Fruit fly (Drosophila melanogaster) whole organism, wandering third instar larva: Measurements from ENCODE around the gene CG7156.

Source experiments
- Abd-B ChIP-seq: fragments of >200 bp; optimal IDR thresholded peaks from 2 replicates; lab custom pipeline; 2017; ENCODE audit warnings: missing biosample characterization, missing genetic modification characterization
- CG32264 ChIP-seq: fragments of 200-800 bp; sonication (Bioruptor generic); optimal IDR thresholded peaks from 2 replicates; lab custom pipeline; 2016; ENCODE audit warnings: missing biosample characterization, missing genetic modification characterization
- CG9705 ChIP-seq: fragments of 200-800 bp; sonication (Bioruptor generic); optimal IDR thresholded peaks from 2 replicates; lab custom pipeline; 2018; ENCODE audit warnings: missing biosample characterization, mild to moderate bottlenecking, missing genetic modification characterization
- CrebA ChIP-seq: fragments of 200-800 bp; sonication (Bioruptor generic); optimal IDR thresholded peaks from 2 replicates; lab custom pipeline; 2016; ENCODE audit warnings: missing biosample characterization, mild to moderate bottlenecking, missing genetic modification characterization, borderline replicate concordance
- Dfd ChIP-seq: fragments of >200 bp; optimal IDR thresholded peaks from 2 replicates; lab custom pipeline; 2017; ENCODE audit warnings: missing biosample characterization, missing genetic modification characterization
- GATAd ChIP-seq: sonication (Bioruptor generic); optimal IDR thresholded peaks from 2 replicates; lab custom pipeline; 2016; ENCODE audit warnings: missing biosample characterization, missing genetic modification characterization
- HLH106 ChIP-seq: fragments of 200-800 bp; optimal IDR thresholded peaks from 3 replicates; lab custom pipeline; 2019; ENCODE audit warnings: missing biosample characterization, mild to moderate bottlenecking, missing genetic modification characterization, moderate library complexity
- Hnf4 ChIP-seq: fragments of 200-800 bp; sonication (Bioruptor generic); optimal IDR thresholded peaks from 2 replicates; lab custom pipeline; 2016; ENCODE audit warnings: missing biosample characterization, mild to moderate bottlenecking, missing genetic modification characterization
- Hr83 ChIP-seq: fragments of 200-300 bp; sonication (Bioruptor generic); optimal IDR thresholded peaks from 2 replicates; lab custom pipeline; 2016; ENCODE audit warnings: missing biosample characterization, mild to moderate bottlenecking, missing genetic modification characterization, moderate library complexity; ENCODE audit not compliant: poor library complexity, severe bottlenecking
- Jra ChIP-seq: sonication (Bioruptor generic); optimal IDR thresholded peaks from 2 replicates; lab custom pipeline; 2016; ENCODE audit warnings: missing biosample characterization, missing genetic modification characterization
- Mio ChIP-seq: sonication (Bioruptor generic); optimal IDR thresholded peaks from 2 replicates; lab custom pipeline; 2016; ENCODE audit warnings: missing biosample characterization, missing genetic modification characterization
- Rel ChIP-seq, 2 experiments: fragments of 200-800 bp; sonication (Bioruptor generic) in 1 of 2; optimal IDR thresholded peaks; 2 replicates in 1 of 2; 3 replicates in 1 of 2; lab custom pipeline; 2016 to 2019; ENCODE audit warnings: mild to moderate bottlenecking in 2 of 2, missing biosample characterization in 2 of 2, missing genetic modification characterization in 2 of 2, moderate library complexity in 1 of 2
- Sp1 ChIP-seq: fragments of 200-800 bp; sonication (Bioruptor generic); optimal IDR thresholded peaks from 3 replicates; lab custom pipeline; 2019; ENCODE audit warnings: missing biosample characterization, mild to moderate bottlenecking, missing genetic modification characterization, moderate library complexity
- Vsx2 ChIP-seq: fragments of 200-300, 225-300 bp; sonication (Bioruptor generic); optimal IDR thresholded peaks from 2 replicates; lab custom pipeline; 2018; ENCODE audit warnings: missing biosample characterization, missing genetic modification characterization; ENCODE audit not compliant: partially characterized antibody
- br ChIP-seq: fragments of 200-800 bp; sonication (Bioruptor generic); optimal IDR thresholded peaks from 2 replicates; lab custom pipeline; 2016; ENCODE audit warnings: missing biosample characterization, missing genetic modification characterization
- brk ChIP-seq: fragments of 200-800 bp; sonication (Bioruptor generic); optimal IDR thresholded peaks from 2 replicates; lab custom pipeline; 2016; ENCODE audit warnings: missing biosample characterization, mild to moderate bottlenecking, missing genetic modification characterization
- dl ChIP-seq, 2 experiments: fragments of 175-275, 200-275 bp in 1 of 2; fragments of 200-275 bp in 1 of 2; sonication (Bioruptor generic); optimal IDR thresholded peaks; lab custom pipeline; 2018; ENCODE audit warnings: mild to moderate bottlenecking in 2 of 2, missing biosample characterization in 2 of 2, missing genetic modification characterization in 2 of 2, moderate library complexity in 2 of 2; ENCODE audit not compliant: partially characterized antibody in 2 of 2, insufficient read depth in 1 of 2
- dmrt93B ChIP-seq: fragments of 200-800 bp; sonication (Bioruptor generic); optimal IDR thresholded peaks from 2 replicates; lab custom pipeline; 2018; ENCODE audit warnings: missing biosample characterization, mild to moderate bottlenecking, missing genetic modification characterization
- dsf ChIP-seq: sonication (Bioruptor generic); optimal IDR thresholded peaks from 2 replicates; lab custom pipeline; 2016; ENCODE audit warnings: missing biosample characterization, missing genetic modification characterization, borderline replicate concordance
- ey ChIP-seq: fragments of 200-800 bp; sonication (Bioruptor generic); optimal IDR thresholded peaks from 2 replicates; lab custom pipeline; 2016; ENCODE audit warnings: missing biosample characterization, missing genetic modification characterization
- foxo ChIP-seq, 2 experiments: fragments of 200-800 bp; sonication (Bioruptor generic); optimal IDR thresholded peaks; 2 replicates in 1 of 2; 3 replicates in 1 of 2; lab custom pipeline; 2016 to 2017; ENCODE audit warnings: missing biosample characterization in 2 of 2, missing genetic modification characterization in 2 of 2
- fru ChIP-seq: fragments of 200-800 bp; sonication (Bioruptor generic); optimal IDR thresholded peaks from 3 replicates; lab custom pipeline; 2016; ENCODE audit warnings: missing biosample characterization, mild to moderate bottlenecking, missing genetic modification characterization
- h ChIP-seq: fragments of 200-800 bp; sonication (Bioruptor generic); optimal IDR thresholded peaks from 3 replicates; lab custom pipeline; 2016; ENCODE audit warnings: missing biosample characterization, mild to moderate bottlenecking, missing genetic modification characterization
- jim ChIP-seq: fragments of 175-275, 200-325 bp; sonication (Bioruptor generic); optimal IDR thresholded peaks from 2 replicates; lab custom pipeline; 2016; ENCODE audit warnings: missing biosample characterization, mild to moderate bottlenecking, missing genetic modification characterization
- pan ChIP-seq: fragments of >200 bp; optimal IDR thresholded peaks from 2 replicates; lab custom pipeline; 2017
- psq ChIP-seq: fragments of 200-800 bp; sonication (Bioruptor generic); optimal IDR thresholded peaks from 3 replicates; lab custom pipeline; 2017; ENCODE audit warnings: missing biosample characterization, mild to moderate bottlenecking, missing genetic modification characterization, moderate library complexity
- rgr ChIP-seq: fragments of 200-800 bp; sonication (Bioruptor generic); optimal IDR thresholded peaks from 3 replicates; lab custom pipeline; 2016; ENCODE audit warnings: missing biosample characterization, mild to moderate bottlenecking, missing genetic modification characterization
- sage ChIP-seq: fragments of 200-800 bp; sonication (Bioruptor generic); optimal IDR thresholded peaks from 2 replicates; lab custom pipeline; 2016; ENCODE audit warnings: missing biosample characterization, mild to moderate bottlenecking, missing genetic modification characterization
- sv ChIP-seq: fragments of 200-800 bp; sonication (Bioruptor generic); optimal IDR thresholded peaks from 3 replicates; lab custom pipeline; 2016; ENCODE audit warnings: missing biosample characterization, missing genetic modification characterization
- tai ChIP-seq: sonication (Bioruptor generic); optimal IDR thresholded peaks from 2 replicates; lab custom pipeline; 2016; ENCODE audit warnings: missing biosample characterization, missing genetic modification characterization
- usp ChIP-seq: fragments of >200 bp; optimal IDR thresholded peaks from 2 replicates; lab custom pipeline; 2017; ENCODE audit warnings: missing biosample characterization, missing genetic modification characterization
- woc ChIP-seq: sonication (Bioruptor generic); optimal IDR thresholded peaks from 2 replicates; lab custom pipeline; 2016; ENCODE audit warnings: missing biosample characterization, mild to moderate bottlenecking, missing genetic modification characterization

CG7156 gene

DNA sequence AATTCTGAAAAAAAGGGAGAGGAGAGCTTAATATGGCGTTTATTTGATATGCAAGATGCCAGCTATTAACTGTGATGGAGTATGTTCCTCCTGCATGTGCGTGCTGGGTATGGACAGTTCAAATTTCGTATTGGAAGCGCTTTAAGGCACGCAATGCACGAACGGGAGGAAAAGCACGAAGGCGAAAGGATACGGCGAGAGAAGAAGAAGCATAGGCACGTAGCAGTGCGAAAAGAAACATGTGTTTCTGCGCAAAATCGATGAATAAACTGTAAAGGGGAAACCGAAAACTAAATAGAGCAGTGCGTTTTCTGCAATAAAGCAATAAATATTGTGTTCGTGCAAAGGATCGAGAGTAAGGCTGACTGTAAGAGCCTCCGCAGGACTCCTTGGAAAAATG, 26.1 kb downstream of the CG7156 start, which contains the start of gene CG14314:
Gene CG14314 (plus strand): TSS at position 243 of the 400 bp plus-strand sequence.
- TF ChIP-seq fru (GFP tag; lab: Kevin White, UChicago): no peak
- TF ChIP-seq CG32264 (GFP tag; lab: Kevin White, UChicago): no peak
- TF ChIP-seq dl (GFP tag; optimal IDR thresholded peaks at IDR 0.05; lab: Kevin White, UChicago; ENCODE audit: insufficient read depth in 1 of 2, partially characterized antibody in 2 of 2): no peak
- no peak for TF ChIP-seq Mio (GFP tag; lab: Kevin White, UChicago)
- no peak for TF ChIP-seq ey
- no peak for TF ChIP-seq jim (GFP tag; lab: Kevin White, UChicago)
- TF ChIP-seq sage (GFP tag; lab: Kevin White, UChicago): no peak
- TF ChIP-seq CG9705 (GFP tag; lab: Kevin White, UChicago): no peak
- TF ChIP-seq CrebA (GFP tag; lab: Kevin White, UChicago): no peak
- TF ChIP-seq HLH106 (tag; lab: Kevin White, UChicago): no peak
- TF ChIP-seq sv (GFP tag; lab: Kevin White, UChicago): no peak
- TF ChIP-seq Hr83 (GFP tag; lab: Kevin White, UChicago): no peak
- no peak for TF ChIP-seq Vsx2 (GFP tag; lab: Kevin White, UChicago)
- TF ChIP-seq usp (GFP tag; lab: Kevin White, UChicago): no peak
- no peak for TF ChIP-seq GATAd (GFP tag; lab: Kevin White, UChicago)
- no peak for TF ChIP-seq Sp1
- no peak for TF ChIP-seq br (GFP tag; lab: Kevin White, UChicago)
- no peak for TF ChIP-seq Dfd
- TF ChIP-seq Jra: no peak
- TF ChIP-seq, all 38 proteins: peak for 0

- peak; percentile 1 for TF ChIP-seq psq (GFP tag; lab: Kevin White, UChicago)
- TF ChIP-seq ey: peak; percentile 53
- no peak for TF ChIP-seq Abd-B (GFP tag; lab: Kevin White, UChicago)
- no peak for TF ChIP-seq Vsx2 (GFP tag; lab: Kevin White, UChicago)
- no peak for TF ChIP-seq CG32264 (GFP tag; lab: Kevin White, UChicago)
- peak; percentile 47 for TF ChIP-seq rgr (GFP tag; lab: Kevin White, UChicago)
- peak; percentile 55 for TF ChIP-seq h
- TF ChIP-seq sv (GFP tag; lab: Kevin White, UChicago): peak; percentile 12
- peak; percentile 35 for TF ChIP-seq br (GFP tag; lab: Kevin White, UChicago)
- TF ChIP-seq Dfd: no peak
- peak in 1 of 2 experiments; percentile 51 for TF ChIP-seq foxo (GFP tag; optimal IDR thresholded peaks at IDR 0.05; lab: Kevin White, UChicago)
- TF ChIP-seq Jra: peak; percentile 4
- TF ChIP-seq fru (GFP tag; lab: Kevin White, UChicago): peak; percentile 23
- peak; percentile 3 for TF ChIP-seq dsf (GFP tag; lab: Kevin White, UChicago)
- peak; percentile 24 for TF ChIP-seq Hr83 (GFP tag; lab: Kevin White, UChicago)
- no peak for TF ChIP-seq dmrt93B
- TF ChIP-seq sage (GFP tag; lab: Kevin White, UChicago): no peak
- peak; percentile 35 for TF ChIP-seq woc (GFP tag; lab: Kevin White, UChicago)
- no peak for TF ChIP-seq GATAd (GFP tag; lab: Kevin White, UChicago)
- TF ChIP-seq, all 38 proteins: peak for 12
These were observed 26.7 kb downstream of the CG7156 start for dm6 chr3R:18215300-18215699.

DNA sequence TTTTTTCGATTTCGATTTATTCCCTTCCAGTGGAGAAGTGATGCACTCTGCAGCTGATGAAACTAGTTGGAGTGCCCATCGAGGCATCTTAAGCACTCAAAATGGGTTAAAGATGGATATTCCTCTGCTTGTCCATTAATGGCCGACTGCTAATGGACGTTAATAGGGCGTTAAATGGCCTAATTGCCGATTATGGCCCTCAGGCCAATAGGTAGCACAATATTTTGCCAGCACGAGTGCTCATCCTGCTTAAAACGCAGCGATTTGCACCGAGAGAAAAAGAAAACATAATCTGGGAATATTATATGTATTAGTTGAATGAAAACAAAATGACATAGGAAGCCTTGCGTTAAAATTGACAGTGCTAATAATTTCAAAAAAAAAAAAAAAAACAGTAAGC, 33.5 kb downstream of the CG7156 start, which contains the start of gene CG44158:
Gene CG44158 (plus strand): TSS at position 301 of the 400 bp plus-strand sequence.
- TF ChIP-seq usp (GFP tag; lab: Kevin White, UChicago): no peak
- no peak for TF ChIP-seq CrebA (GFP tag; lab: Kevin White, UChicago)
- TF ChIP-seq CG32264 (GFP tag; lab: Kevin White, UChicago): no peak
- no peak for TF ChIP-seq Vsx2 (GFP tag; lab: Kevin White, UChicago)
- TF ChIP-seq Jra: no peak
- TF ChIP-seq dmrt93B: no peak
- no peak for TF ChIP-seq pan (lab: Kevin White, UChicago)
- no peak for TF ChIP-seq h
- no peak for TF ChIP-seq psq (GFP tag; lab: Kevin White, UChicago)
- TF ChIP-seq sage (GFP tag; lab: Kevin White, UChicago): no peak
- TF ChIP-seq brk (GFP tag; lab: Kevin White, UChicago): no peak
- TF ChIP-seq Dfd: no peak
- no peak for TF ChIP-seq Hnf4
- TF ChIP-seq dl (GFP tag; optimal IDR thresholded peaks at IDR 0.05; lab: Kevin White, UChicago; ENCODE audit: insufficient read depth in 1 of 2, partially characterized antibody in 2 of 2): no peak
- no peak for TF ChIP-seq jim (GFP tag; lab: Kevin White, UChicago)
- no peak for TF ChIP-seq Hr83 (GFP tag; lab: Kevin White, UChicago)
- TF ChIP-seq Mio (GFP tag; lab: Kevin White, UChicago): no peak
- TF ChIP-seq sv (GFP tag; lab: Kevin White, UChicago): no peak
- TF ChIP-seq Sp1: no peak

DNA sequence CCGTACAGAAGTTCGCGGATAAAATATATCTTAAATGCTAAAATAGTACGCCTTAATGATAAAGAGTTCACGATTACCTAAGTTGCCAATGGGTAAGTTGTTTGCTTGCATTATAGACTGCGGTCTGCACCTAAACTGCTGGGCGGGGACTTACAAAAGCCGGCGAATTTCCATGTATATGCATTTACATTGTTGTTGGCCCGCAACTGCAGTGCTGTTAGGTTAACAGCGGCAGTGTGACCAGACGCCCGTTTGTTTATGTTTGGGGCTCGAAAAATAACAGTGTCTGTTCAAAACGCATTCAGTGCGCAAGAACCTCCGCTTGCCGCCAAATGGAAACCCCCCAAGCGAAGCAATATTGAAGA, 42.1 kb downstream of the CG7156 start:
- no peak for TF ChIP-seq Rel (GFP tag; optimal IDR thresholded peaks at IDR 0.05; lab: Kevin White, UChicago)
- peak; percentile 80 for TF ChIP-seq Rel (tag; optimal IDR thresholded peaks at IDR 0.05; lab: Kevin White, UChicago)
- no peak for TF ChIP-seq tai (GFP tag; lab: Kevin White, UChicago)
- TF ChIP-seq, all 38 proteins: peak for 1
